Worm (Caenorhabditis elegans) whole organism, L4 larva: ENCODE data around the gene irld-63.

Experiments
- ama-1 ChIP-seq: fragments of 150-350 bp; optimal IDR thresholded peaks from 2 replicates; lab custom pipeline; 2014; ENCODE audit warnings: inconsistent platforms, mixed read lengths
- ceh-82 ChIP-seq: sonication (generic microtip); optimal IDR thresholded peaks from 2 replicates; lab custom pipeline; 2017; ENCODE audit warnings: missing biosample characterization, missing genetic modification characterization

- TF ChIP-seq ceh-82 (tag; lab: Kevin White, UChicago) (no peak), ama-1 (lab: Kevin White, UChicago) (peak; percentile 45)
Measured at ce11 chrII:2920817-2921458, 9.6 kb upstream of the irld-63 start.
